Worm (Caenorhabditis elegans) whole organism, late embryonic: Measurements from ENCODE around the gene srg-54.

Experiments used
- C08G9.2 ChIP-seq: sonication (generic microtip); optimal IDR thresholded peaks from 2 replicates; lab custom pipeline; 2016; ENCODE audit warnings: mild to moderate bottlenecking, missing genetic modification characterization, moderate library complexity, missing compliant biosample characterization
- C38D4.7 ChIP-seq: fragments of 200-800 bp; sonication (Bioruptor generic); optimal IDR thresholded peaks from 2 replicates; lab custom pipeline; 2018; ENCODE audit warnings: mild to moderate bottlenecking, missing genetic modification characterization, moderate library complexity, missing compliant biosample characterization
- F13H6.1 ChIP-seq: sonication (generic microtip); optimal IDR thresholded peaks from 2 replicates; lab custom pipeline; 2016; ENCODE audit warnings: missing genetic modification characterization, missing compliant biosample characterization
- T23F11.4 ChIP-seq: fragments of 200-800 bp; sonication (Bioruptor generic); optimal IDR thresholded peaks from 2 replicates; lab custom pipeline; 2018; ENCODE audit warnings: mild to moderate bottlenecking, missing genetic modification characterization, missing compliant biosample characterization
- ahr-1 ChIP-seq: sonication (generic microtip); optimal IDR thresholded peaks from 2 replicates; lab custom pipeline; 2016; ENCODE audit warnings: missing genetic modification characterization, missing compliant biosample characterization
- ceh-19 ChIP-seq: fragments of 200-800 bp; sonication (Bioruptor generic); optimal IDR thresholded peaks from 2 replicates; lab custom pipeline; 2018; ENCODE audit warnings: mild to moderate bottlenecking, missing genetic modification characterization, missing compliant biosample characterization
- ceh-30 ChIP-seq: fragments of 150-350 bp; optimal IDR thresholded peaks from 2 replicates; lab custom pipeline; 2014; ENCODE audit warnings: missing biosample characterization, missing genetic modification characterization
- ceh-31 ChIP-seq: sonication (generic microtip); optimal IDR thresholded peaks from 2 replicates; lab custom pipeline; 2016; ENCODE audit warnings: missing genetic modification characterization, missing compliant biosample characterization
- ceh-34 ChIP-seq: sonication (generic microtip); optimal IDR thresholded peaks from 2 replicates; lab custom pipeline; 2016; ENCODE audit warnings: mild to moderate bottlenecking, missing genetic modification characterization, missing compliant biosample characterization
- dmd-4 ChIP-seq: sonication (generic microtip); optimal IDR thresholded peaks from 2 replicates; lab custom pipeline; 2016; ENCODE audit warnings: borderline replicate concordance, missing genetic modification characterization, missing compliant biosample characterization
- dve-1 ChIP-seq: sonication (generic microtip); optimal IDR thresholded peaks from 2 replicates; lab custom pipeline; 2017; ENCODE audit warnings: antibody characterized with exemption, mild to moderate bottlenecking, missing genetic modification characterization, missing compliant biosample characterization
- elt-2 ChIP-seq: sonication (generic microtip); optimal IDR thresholded peaks from 2 replicates; lab custom pipeline; 2016; ENCODE audit warnings: missing genetic modification reagents, missing genetic modification characterization, missing compliant biosample characterization
- elt-4 ChIP-seq: sonication (generic microtip); optimal IDR thresholded peaks from 2 replicates; lab custom pipeline; 2016; ENCODE audit warnings: missing genetic modification characterization, missing compliant biosample characterization
- ets-4 ChIP-seq: sonication (generic microtip); optimal IDR thresholded peaks from 2 replicates; lab custom pipeline; 2016; ENCODE audit warnings: missing genetic modification characterization, missing compliant biosample characterization
- fax-1 ChIP-seq: sonication (generic microtip); optimal IDR thresholded peaks from 2 replicates; lab custom pipeline; 2016; ENCODE audit warnings: missing genotype, missing genetic modification characterization, missing compliant biosample characterization
- gmeb-2 ChIP-seq: sonication (generic microtip); optimal IDR thresholded peaks from 2 replicates; lab custom pipeline; 2016; ENCODE audit warnings: missing genetic modification characterization, inconsistent platforms, missing compliant biosample characterization
- hlh-13 ChIP-seq: fragments of 200-800 bp; sonication (Bioruptor generic); optimal IDR thresholded peaks from 2 replicates; lab custom pipeline; 2018; ENCODE audit warnings: mild to moderate bottlenecking, missing genetic modification characterization, missing compliant biosample characterization
- hlh-30 ChIP-seq: sonication (generic microtip); optimal IDR thresholded peaks from 2 replicates; lab custom pipeline; 2017; ENCODE audit warnings: antibody characterized with exemption, missing genetic modification characterization, missing compliant biosample characterization; ENCODE audit not compliant: insufficient read depth
- hlh-8 ChIP-seq: sonication (generic microtip); optimal IDR thresholded peaks from 2 replicates; lab custom pipeline; 2016; ENCODE audit warnings: missing genotype, missing genetic modification characterization, missing compliant biosample characterization
- lim-6 ChIP-seq: sonication (generic microtip); optimal IDR thresholded peaks from 2 replicates; lab custom pipeline; 2016; ENCODE audit warnings: missing genetic modification characterization, missing compliant biosample characterization
- madf-2 ChIP-seq: sonication (generic microtip); optimal IDR thresholded peaks from 2 replicates; lab custom pipeline; 2017; ENCODE audit warnings: missing genetic modification characterization, missing compliant biosample characterization
- mec-3 ChIP-seq: sonication (generic microtip); optimal IDR thresholded peaks from 2 replicates; lab custom pipeline; 2016; ENCODE audit warnings: borderline replicate concordance, missing genetic modification characterization, missing compliant biosample characterization
- pax-1 ChIP-seq: fragments of 150-350 bp; optimal IDR thresholded peaks from 2 replicates; lab custom pipeline; 2014; ENCODE audit warnings: missing biosample characterization, missing genetic modification characterization
- pha-2 ChIP-seq: sonication (generic microtip); optimal IDR thresholded peaks from 2 replicates; lab custom pipeline; 2017; ENCODE audit warnings: mild to moderate bottlenecking, missing genetic modification characterization, missing compliant biosample characterization
- pros-1 ChIP-seq: fragments of 150-350 bp; optimal IDR thresholded peaks from 2 replicates; lab custom pipeline; 2014; ENCODE audit warnings: missing biosample characterization, missing genetic modification reagents, missing genetic modification characterization
- ref-2 ChIP-seq: sonication (generic microtip); optimal IDR thresholded peaks from 2 replicates; lab custom pipeline; 2016; ENCODE audit warnings: missing genetic modification characterization, missing compliant biosample characterization
- rnt-1 ChIP-seq: sonication (generic microtip); optimal IDR thresholded peaks from 2 replicates; lab custom pipeline; 2016; ENCODE audit warnings: missing genetic modification characterization, missing compliant biosample characterization
- sdc-2 ChIP-seq: sonication (generic microtip); optimal IDR thresholded peaks from 2 replicates; lab custom pipeline; 2016; ENCODE audit warnings: missing genotype, missing genetic modification characterization, missing compliant biosample characterization
- sox-2 ChIP-seq: fragments of 200-800 bp; sonication (Bioruptor generic); IDR thresholded peaks from 2 replicates; pipeline ENCODE4 v1.3.6; 2022; ENCODE audit warnings: missing genetic modification reagents, missing genetic modification characterization, missing compliant biosample characterization
- sox-4 ChIP-seq: sonication (generic microtip); optimal IDR thresholded peaks from 2 replicates; lab custom pipeline; 2017; ENCODE audit warnings: mild to moderate bottlenecking, missing genetic modification characterization, inconsistent platforms, missing compliant biosample characterization
- syd-9 ChIP-seq: sonication (generic microtip); optimal IDR thresholded peaks from 2 replicates; lab custom pipeline; 2016; ENCODE audit warnings: mild to moderate bottlenecking, missing genetic modification characterization, moderate library complexity, missing compliant biosample characterization
- tbx-2 ChIP-seq: sonication (generic microtip); optimal IDR thresholded peaks from 2 replicates; lab custom pipeline; 2016; ENCODE audit warnings: missing genetic modification characterization, missing compliant biosample characterization
- tbx-7 ChIP-seq: sonication (generic microtip); optimal IDR thresholded peaks from 2 replicates; lab custom pipeline; 2016; ENCODE audit warnings: missing genotype, missing genetic modification characterization, missing compliant biosample characterization
- unc-42 ChIP-seq: sonication (generic microtip); optimal IDR thresholded peaks from 2 replicates; lab custom pipeline; 2016; ENCODE audit warnings: missing genotype, missing genetic modification characterization, missing compliant biosample characterization
- zip-5 ChIP-seq: sonication (generic microtip); optimal IDR thresholded peaks from 2 replicates; lab custom pipeline; 2016; ENCODE audit warnings: missing genetic modification characterization, missing compliant biosample characterization
- ztf-16 ChIP-seq: sonication (generic microtip); optimal IDR thresholded peaks from 2 replicates; lab custom pipeline; 2017; ENCODE audit warnings: missing genetic modification characterization, missing compliant biosample characterization

srg-54 gene

ce11 chrV:14943774-14944173, 19.8 kb upstream of the srg-54 start:
- TF ChIP-seq hlh-13 (GFP tag; lab: Kevin White, UChicago) (no peak), pha-2 (no peak), ceh-30 (tag; lab: Kevin White, UChicago) (no peak), ref-2 (no peak), zip-5 (tag; lab: Kevin White, UChicago) (no peak), sox-4 (tag; lab: Kevin White, UChicago) (no peak), sox-2 (GFP tag; lab: Robert Waterston, UW) (no peak), sdc-2 (tag; lab: Kevin White, UChicago) (no peak), ets-4 (tag; lab: Kevin White, UChicago) (no peak), unc-42 (no peak), lim-6 (tag; lab: Kevin White, UChicago) (no peak), C08G9.2 (tag; lab: Kevin White, UChicago) (no peak)

ce11 chrV:14942898-14943297, 18.9 kb upstream of the srg-54 start:
- TF ChIP-seq sdc-2 (tag; lab: Kevin White, UChicago) (no peak), syd-9 (tag; lab: Kevin White, UChicago) (no peak), tbx-2 (tag; lab: Kevin White, UChicago) (no peak), madf-2 (no peak), elt-2 (tag; lab: Kevin White, UChicago) (no peak), pax-1 (no peak), ref-2 (no peak), F13H6.1 (tag; lab: Kevin White, UChicago) (no peak), hlh-8 (no peak), lim-6 (tag; lab: Kevin White, UChicago) (no peak), rnt-1 (tag; lab: Kevin White, UChicago) (no peak), gmeb-2 (no peak), pros-1 (no peak), fax-1 (tag; lab: Kevin White, UChicago) (no peak)

ce11 chrV:14936587-14936986, 12.6 kb upstream of the srg-54 start, which contains the start of gene C30G7.2:
Gene C30G7.2 (plus strand): TSS chrV:14936887.
- TF ChIP-seq T23F11.4 (GFP tag; lab: Kevin White, UChicago) (no peak), ref-2 (no peak), dve-1 (tag; lab: Kevin White, UChicago) (no peak), hlh-30 (no peak), sox-4 (tag; lab: Kevin White, UChicago) (no peak), dmd-4 (tag; lab: Kevin White, UChicago) (no peak), C38D4.7 (GFP tag; lab: Kevin White, UChicago) (no peak), ahr-1 (tag; lab: Kevin White, UChicago) (no peak)

- TF ChIP-seq tbx-7 (tag; lab: Kevin White, UChicago): no peak
- no peak for TF ChIP-seq ztf-16 (tag; lab: Kevin White, UChicago)
- TF ChIP-seq C08G9.2 (tag; lab: Kevin White, UChicago): peak; percentile 0
- TF ChIP-seq fax-1 (tag; lab: Kevin White, UChicago): no peak
- no peak for TF ChIP-seq elt-4 (tag; lab: Kevin White, UChicago)
- TF ChIP-seq ceh-19 (GFP tag; lab: Kevin White, UChicago): peak; percentile 38
- TF ChIP-seq unc-42: peak; percentile 14
- TF ChIP-seq tbx-2 (tag; lab: Kevin White, UChicago): no peak
- no peak for TF ChIP-seq madf-2
- TF ChIP-seq ceh-31 (tag; lab: Kevin White, UChicago): peak; percentile 27
- TF ChIP-seq ceh-34 (tag; lab: Kevin White, UChicago): peak; percentile 79
- TF ChIP-seq mec-3: peak; percentile 12
Observed at ce11 chrV:14933450-14934218, 9.6 kb upstream of the srg-54 start.
